Worm (Caenorhabditis elegans): ENCODE data around the gene F46B3.1.

- TF ChIP-seq F16B12.6 (tag; optimal IDR thresholded peaks at IDR 0.05) (no peak), ceh-90 (tag; optimal IDR thresholded peaks at IDR 0.05) (no peak), fkh-10 (GFP tag; optimal IDR thresholded peaks at IDR 0.05) (no peak), C16A3.4 (tag; optimal IDR thresholded peaks at IDR 0.05) (no peak), lin-14 (GFP tag; optimal IDR thresholded peaks at IDR 0.05) (no peak), mdl-1 (tag; optimal IDR thresholded peaks at IDR 0.05) (no peak), lsy-2 (tag; optimal IDR thresholded peaks at IDR 0.05) (no peak), ztf-4 (tag; optimal IDR thresholded peaks at IDR 0.05) (no peak), ceh-88 (GFP tag; IDR thresholded peaks at IDR 0.05) (no peak), unc-62 (GFP tag; optimal IDR thresholded peaks at IDR 0.05) (no peak), elt-2 (tag; optimal IDR thresholded peaks at IDR 0.05) (no peak), pag-3 (tag; optimal IDR thresholded peaks at IDR 0.05; ENCODE audit: borderline replicate concordance, insufficient read depth) (no peak)
Measured at ce11 chrV:20595653-20596052, 1.3 kb downstream of the F46B3.1 start, which contains the start of gene F26F2.11.

Data from whole organism, L1 larva.